Fruit fly (Drosophila melanogaster): Measurements from ENCODE around the gene scaf6.

Gene scaf6

DNA sequence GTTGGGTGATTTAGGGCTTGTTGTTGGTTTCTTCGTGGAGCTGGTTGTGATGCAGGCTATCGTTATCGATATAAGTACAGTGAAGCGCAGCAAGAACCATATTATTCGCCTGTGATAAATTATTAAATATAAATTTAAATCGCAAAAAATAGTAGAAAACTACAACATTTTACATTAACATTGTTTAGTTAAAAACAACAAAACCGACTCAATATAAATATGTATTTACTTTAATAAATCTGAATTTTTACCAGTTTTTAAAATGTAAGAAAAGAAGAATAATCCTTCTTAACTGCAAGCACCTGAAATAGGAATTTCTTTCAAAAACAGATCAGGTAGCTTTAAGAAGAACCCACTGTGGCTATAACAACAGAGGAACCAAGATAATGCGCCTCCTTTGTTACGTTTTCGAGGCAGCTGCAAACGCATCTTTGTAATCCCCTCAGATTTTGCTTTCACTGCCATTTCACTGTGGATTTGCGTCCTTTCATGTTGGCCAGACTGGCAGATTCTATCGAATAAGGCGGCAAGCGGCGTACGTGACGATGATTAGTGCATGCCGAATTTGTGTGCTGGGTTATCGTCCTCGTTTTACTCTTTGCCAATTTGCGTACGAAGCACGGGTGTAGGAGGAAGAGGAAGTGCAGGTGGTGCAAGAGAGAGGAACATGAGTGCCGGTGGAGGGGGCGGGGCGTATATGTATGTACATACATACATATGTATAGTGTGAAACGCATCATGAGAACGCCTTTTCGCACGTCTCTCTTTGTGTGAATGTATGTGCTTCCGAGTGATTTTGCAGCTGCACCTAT lies 31.7 kb downstream of the scaf6 start:
- TF ChIP-seq h (optimal IDR thresholded peaks at IDR 0.05) (no peak), insv (optimal IDR thresholded peaks at IDR 0.05) (no peak), Myc (optimal IDR thresholded peaks at IDR 0.05) (no peak), ttk (optimal IDR thresholded peaks at IDR 0.05) (no peak), Sin3A (optimal IDR thresholded peaks at IDR 0.05) (no peak), psq (optimal IDR thresholded peaks at IDR 0.05) (no peak)

DNA sequence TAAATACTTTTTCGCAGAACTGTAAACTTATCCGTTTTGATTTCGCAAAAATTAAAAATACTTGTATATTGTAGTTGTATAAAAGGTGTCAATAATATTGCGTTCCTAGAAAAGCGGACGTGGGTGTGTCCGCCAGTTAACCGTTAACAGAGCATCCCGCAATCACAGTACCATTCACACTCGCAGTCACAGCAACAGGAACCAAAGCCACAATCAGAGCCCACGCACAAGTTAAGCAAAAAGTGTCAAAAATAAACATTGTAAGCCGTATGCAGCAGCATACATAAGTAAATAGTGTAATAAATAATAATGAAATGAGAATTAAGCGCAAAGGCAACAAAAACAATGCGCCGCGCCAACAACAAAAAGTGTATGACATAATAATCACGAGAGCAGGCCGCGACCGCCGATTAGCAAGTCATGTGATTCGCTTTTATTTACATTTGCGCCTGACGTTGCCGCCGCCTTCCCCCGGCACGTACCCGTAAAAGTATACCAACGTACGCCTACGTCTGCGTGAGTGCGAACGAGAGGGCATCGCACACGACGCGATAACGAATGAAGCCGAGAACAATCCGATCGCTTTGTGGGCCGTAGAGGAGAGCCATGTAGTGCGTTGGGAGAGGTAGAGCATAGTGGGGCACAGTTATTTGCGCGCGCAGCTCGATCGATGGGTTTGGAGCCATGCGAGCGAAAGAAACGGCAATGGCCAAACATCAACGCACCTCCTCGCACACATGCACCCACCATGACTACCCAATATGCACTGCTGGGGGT lies 32.5 kb downstream of the scaf6 start:
- no peak for TF ChIP-seq Sin3A (optimal IDR thresholded peaks at IDR 0.05)
- no peak for TF ChIP-seq ttk (optimal IDR thresholded peaks at IDR 0.05)
- TF ChIP-seq insv (optimal IDR thresholded peaks at IDR 0.05), result no peak
- no peak for TF ChIP-seq psq (optimal IDR thresholded peaks at IDR 0.05)
- TF ChIP-seq Myc (optimal IDR thresholded peaks at IDR 0.05), result no peak
- no peak for TF ChIP-seq h (optimal IDR thresholded peaks at IDR 0.05)

DNA sequence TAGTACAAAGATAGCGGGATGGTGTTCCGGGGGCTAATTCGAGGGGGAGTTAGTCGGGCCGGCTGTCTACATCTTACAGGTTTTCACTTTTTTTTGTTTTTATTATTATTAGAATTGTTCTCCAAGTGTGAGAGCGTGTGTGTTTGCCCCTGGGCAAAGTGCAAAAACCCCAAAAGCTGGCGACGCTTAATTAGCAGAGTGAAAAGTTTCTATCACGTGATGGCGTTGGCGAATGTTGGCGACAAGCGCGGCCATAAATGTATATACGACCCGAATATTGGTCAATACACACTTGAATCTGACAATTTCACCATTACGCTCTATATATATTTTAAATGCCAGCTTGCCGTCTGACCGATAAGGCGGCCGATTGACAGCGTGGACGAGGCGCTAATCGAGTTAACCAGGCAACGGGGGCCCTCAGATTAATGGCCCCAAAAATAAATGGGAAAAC lies 33.4 kb downstream of the scaf6 start:
- TF ChIP-seq Myc (optimal IDR thresholded peaks at IDR 0.05), result no peak
- no peak for TF ChIP-seq psq (optimal IDR thresholded peaks at IDR 0.05)
- no peak for TF ChIP-seq h (optimal IDR thresholded peaks at IDR 0.05)
- no peak for TF ChIP-seq Sin3A (optimal IDR thresholded peaks at IDR 0.05)

DNA sequence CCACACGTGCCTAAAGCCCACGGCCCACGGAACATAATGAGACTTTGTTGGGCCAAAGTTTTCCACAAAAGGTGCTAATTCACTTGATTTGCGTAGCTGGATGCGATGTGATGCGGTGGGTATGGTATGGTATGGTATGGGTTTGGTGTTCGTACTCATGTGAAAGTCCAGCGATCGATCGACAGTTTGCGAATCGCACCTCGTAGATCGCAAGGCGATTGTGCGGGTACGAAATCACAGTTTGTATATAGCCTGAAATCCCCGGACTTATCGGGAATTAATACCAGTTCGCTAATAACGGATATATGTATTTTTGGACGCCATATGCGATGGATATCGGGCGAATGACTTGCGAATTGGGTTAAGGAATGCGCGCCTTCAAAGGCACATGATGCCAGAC lies 34.4 kb downstream of the scaf6 start:
- TF ChIP-seq psq (optimal IDR thresholded peaks at IDR 0.05) (no peak), ttk (optimal IDR thresholded peaks at IDR 0.05) (no peak), h (optimal IDR thresholded peaks at IDR 0.05) (no peak), Myc (optimal IDR thresholded peaks at IDR 0.05) (no peak), Sin3A (optimal IDR thresholded peaks at IDR 0.05) (no peak), insv (optimal IDR thresholded peaks at IDR 0.05) (no peak)

DNA sequence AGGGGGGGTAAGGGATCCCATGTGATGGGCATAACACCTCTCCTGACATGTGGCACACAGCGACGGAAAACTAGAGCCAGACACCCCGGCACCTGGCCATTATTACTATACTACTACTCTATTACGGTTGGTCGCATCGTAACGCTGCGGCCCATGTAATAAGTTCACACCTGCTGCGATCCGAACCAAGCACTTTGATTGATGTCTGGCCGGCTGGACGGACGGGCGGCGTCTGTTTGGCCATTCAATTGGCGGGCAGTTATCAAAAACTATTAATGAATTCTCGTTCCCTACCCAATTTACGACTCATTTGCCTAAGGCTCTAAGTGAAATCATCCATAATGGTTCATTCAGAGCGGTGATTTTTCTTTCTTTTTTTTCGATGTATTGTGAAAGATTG lies 34.9 kb downstream of the scaf6 start:
- no peak for TF ChIP-seq Sin3A (optimal IDR thresholded peaks at IDR 0.05)
- no peak for TF ChIP-seq ttk (optimal IDR thresholded peaks at IDR 0.05)
- no peak for TF ChIP-seq psq (optimal IDR thresholded peaks at IDR 0.05)
- TF ChIP-seq insv (optimal IDR thresholded peaks at IDR 0.05), result no peak
- TF ChIP-seq Myc (optimal IDR thresholded peaks at IDR 0.05), result no peak
- no peak for TF ChIP-seq h (optimal IDR thresholded peaks at IDR 0.05)

DNA sequence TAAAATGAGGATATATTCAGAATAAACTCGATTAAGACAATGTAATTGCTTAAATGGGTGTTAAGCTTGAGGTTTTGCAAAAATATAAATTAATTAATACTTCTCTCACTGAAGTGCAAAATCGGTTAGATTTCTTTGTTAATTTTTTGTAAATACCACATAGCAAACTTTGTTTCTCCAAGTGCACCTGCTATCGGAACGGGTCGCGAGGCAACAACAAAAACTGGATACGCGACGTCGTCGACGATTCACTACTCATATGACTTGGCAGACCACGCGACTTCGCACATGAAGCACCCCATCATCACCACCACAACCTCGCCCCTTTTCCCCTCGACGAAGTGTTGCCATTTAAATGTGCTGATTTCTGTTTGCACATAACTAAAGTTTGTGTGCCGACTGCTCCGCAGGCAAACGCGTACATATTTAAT lies 35.3 kb downstream of the scaf6 start:
- TF ChIP-seq h (optimal IDR thresholded peaks at IDR 0.05) (no peak), Sin3A (optimal IDR thresholded peaks at IDR 0.05) (no peak), ttk (optimal IDR thresholded peaks at IDR 0.05) (no peak), Myc (optimal IDR thresholded peaks at IDR 0.05) (no peak)

DNA sequence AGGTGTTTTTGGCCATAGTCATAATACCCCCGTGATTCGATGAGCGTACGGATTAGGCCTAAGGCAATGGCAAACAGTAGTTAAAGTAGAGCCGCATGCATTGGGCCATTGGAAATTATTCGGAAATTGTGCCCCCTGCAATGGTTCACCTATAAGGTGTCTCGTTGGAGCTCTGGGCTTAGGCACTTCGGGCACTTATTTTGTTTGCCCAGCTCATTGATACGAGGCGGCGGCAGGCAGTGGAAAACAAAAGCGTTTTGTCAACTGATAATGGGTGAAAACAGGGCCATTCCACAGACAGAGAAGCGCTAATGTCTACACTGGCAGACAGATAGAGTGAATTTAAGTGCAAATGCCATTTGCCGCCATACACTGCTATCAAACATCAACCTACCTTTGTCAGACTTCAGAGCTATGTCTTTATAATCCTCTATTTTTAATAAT lies 36.1 kb downstream of the scaf6 start:
- TF ChIP-seq Myc (optimal IDR thresholded peaks at IDR 0.05) (no peak), h (optimal IDR thresholded peaks at IDR 0.05) (no peak), ttk (optimal IDR thresholded peaks at IDR 0.05) (no peak), psq (optimal IDR thresholded peaks at IDR 0.05) (no peak), Sin3A (optimal IDR thresholded peaks at IDR 0.05) (no peak), insv (optimal IDR thresholded peaks at IDR 0.05) (no peak)

DNA sequence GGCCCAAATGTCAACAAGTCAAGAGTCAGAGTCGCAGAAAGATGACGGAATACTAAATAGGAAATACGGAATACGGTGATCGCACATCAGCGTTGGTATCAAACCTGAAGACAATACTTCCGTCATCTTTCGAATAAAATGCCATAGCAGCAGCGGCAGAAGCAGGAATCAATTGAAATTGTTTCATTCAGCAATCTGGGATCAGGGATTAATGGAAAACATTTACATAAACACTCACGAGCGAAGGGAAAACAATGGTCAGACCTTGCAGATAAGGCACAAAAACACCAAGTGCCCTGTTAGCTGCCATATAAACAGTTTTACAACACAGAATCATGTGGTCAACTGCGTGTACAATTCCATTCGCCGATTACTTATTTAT lies 37.0 kb downstream of the scaf6 start:
- TF ChIP-seq h (optimal IDR thresholded peaks at IDR 0.05), result no peak

DNA sequence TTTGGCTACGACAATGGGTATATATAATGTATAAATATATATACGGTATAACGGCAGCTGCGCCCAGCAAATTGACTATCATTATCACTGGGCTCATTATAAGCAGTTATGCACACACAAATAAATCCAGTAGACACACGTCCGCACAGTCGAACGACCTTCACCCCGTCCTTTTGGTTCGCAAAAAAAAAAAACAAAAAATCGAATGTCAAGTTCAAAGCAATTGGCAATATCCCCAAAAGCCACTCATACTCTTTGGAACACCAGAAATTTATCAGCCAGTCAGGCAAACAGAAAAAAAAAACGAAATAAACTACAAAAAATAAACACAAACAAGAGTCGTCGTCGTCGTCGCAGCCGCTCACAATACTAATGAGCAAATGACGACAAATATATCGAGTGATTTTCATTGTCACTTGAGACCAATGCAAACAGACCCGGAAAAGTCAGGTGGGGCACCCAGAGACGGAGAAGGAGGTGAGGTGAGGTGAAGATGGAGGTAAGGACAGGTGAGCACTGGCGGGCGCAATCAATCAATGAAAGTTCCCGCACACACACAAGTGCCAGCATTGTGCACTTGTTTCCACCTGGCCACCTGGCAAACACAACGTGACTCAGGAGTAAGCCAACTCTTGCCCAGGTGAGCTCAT lies 37.5 kb downstream of the scaf6 start:
- TF ChIP-seq Myc (optimal IDR thresholded peaks at IDR 0.05), result no peak
- no peak for TF ChIP-seq h (optimal IDR thresholded peaks at IDR 0.05)
- TF ChIP-seq ttk (optimal IDR thresholded peaks at IDR 0.05), result no peak
- no peak for TF ChIP-seq insv (optimal IDR thresholded peaks at IDR 0.05)
- TF ChIP-seq Sin3A (optimal IDR thresholded peaks at IDR 0.05), result no peak
- TF ChIP-seq psq (optimal IDR thresholded peaks at IDR 0.05), result no peak

DNA sequence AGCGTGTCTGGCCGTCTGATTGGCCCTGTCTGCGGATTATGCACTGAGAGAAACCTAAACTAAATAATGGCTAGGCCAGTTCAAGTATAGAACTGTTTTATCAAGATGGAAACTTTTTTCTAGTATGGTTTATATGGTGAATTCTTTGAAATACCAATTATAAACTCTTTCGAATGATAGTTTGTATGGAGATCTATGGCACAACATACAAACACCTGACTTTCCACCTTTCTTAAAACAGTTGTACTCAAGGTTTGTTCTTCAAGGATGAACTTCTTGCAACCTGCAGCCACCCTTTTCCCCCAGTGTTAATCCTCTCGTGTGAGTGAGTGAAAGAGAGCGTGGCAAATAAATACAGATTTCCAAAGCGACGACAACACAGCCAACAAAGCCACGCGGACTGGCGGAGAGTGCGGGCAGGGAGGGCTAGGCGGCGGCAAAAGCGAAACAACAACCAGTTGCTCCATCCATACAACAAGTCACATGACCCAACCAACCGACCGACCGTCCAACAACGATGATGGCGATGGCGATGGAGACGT lies 38.1 kb downstream of the scaf6 start:
- TF ChIP-seq Myc (optimal IDR thresholded peaks at IDR 0.05) (no peak), insv (optimal IDR thresholded peaks at IDR 0.05) (no peak), ttk (optimal IDR thresholded peaks at IDR 0.05) (no peak), psq (optimal IDR thresholded peaks at IDR 0.05) (no peak), Sin3A (optimal IDR thresholded peaks at IDR 0.05) (no peak), h (optimal IDR thresholded peaks at IDR 0.05) (no peak)

DNA sequence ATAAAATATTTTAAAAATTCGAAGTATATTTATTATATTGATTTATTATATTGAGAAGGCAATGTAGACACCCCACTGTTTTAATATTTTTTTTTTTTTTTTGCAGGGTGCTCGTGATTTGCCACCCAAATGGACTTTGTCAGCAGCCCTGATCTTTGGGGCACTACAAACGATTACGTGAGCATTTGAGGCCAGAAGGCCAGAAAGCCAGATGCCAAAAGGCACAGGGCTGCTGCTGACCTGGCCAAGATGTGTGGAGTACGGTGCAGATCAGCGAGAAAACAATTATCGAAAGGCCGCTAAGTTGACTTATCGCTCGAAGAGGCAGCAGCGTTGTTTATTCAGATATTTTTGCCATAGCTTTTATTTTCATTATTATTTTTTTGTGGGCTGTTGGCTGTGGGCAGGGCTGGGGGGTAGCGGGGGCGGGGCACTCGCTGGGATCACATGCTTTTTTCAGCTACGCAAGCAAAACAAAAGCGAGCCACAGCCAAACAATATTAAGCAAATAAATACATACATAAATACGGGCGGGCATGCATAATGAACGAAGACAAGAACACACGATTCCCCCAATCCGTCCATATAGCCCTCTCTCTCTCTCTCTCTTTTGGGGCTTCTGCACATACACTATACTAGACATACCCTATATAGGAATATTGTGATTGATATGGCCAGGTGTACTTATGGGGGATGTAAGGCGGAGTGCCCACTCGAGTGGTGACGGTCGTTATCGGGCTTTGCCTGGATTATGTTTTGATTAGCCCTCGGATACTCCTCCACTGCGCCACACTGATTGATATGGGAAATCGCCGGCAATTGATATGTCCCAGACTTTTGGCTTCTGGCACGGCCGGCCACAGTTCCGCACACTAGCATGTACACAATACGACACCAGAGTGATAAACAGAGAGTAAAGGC lies 38.9 kb downstream of the scaf6 start:
- TF ChIP-seq Sin3A (optimal IDR thresholded peaks at IDR 0.05), result no peak
- TF ChIP-seq Myc (optimal IDR thresholded peaks at IDR 0.05), result no peak

Measured in Kc167 (cell line).